Fruit fly (Drosophila melanogaster): ENCODE data around the gene CG9372.

Gene CG9372

dm6 chr3L:19560695-19561246 lies 45.2 kb upstream of the CG9372 start:
- TF ChIP-seq CG11902 (GFP tag; optimal IDR thresholded peaks at IDR 0.05) (peak; percentile 97), CG6854 (GFP tag; optimal IDR thresholded peaks at IDR 0.05) (peak; percentile 98), CG8119 (GFP tag; IDR thresholded peaks at IDR 0.05) (peak; percentile 99), Sox15 (GFP tag; optimal IDR thresholded peaks at IDR 0.05) (peak; percentile 94), CG3919 (GFP tag; optimal IDR thresholded peaks at IDR 0.05) (peak; percentile 99), svp (GFP tag) (peak; percentile 99), Hr4 (GFP tag; optimal IDR thresholded peaks at IDR 0.05) (peak; percentile 98), CG6276 (GFP tag; optimal IDR thresholded peaks at IDR 0.05) (peak; percentile 96), vri (GFP tag; optimal IDR thresholded peaks at IDR 0.05) (peak; percentile 97), cyc (GFP tag; optimal IDR thresholded peaks at IDR 0.05) (peak; percentile 98), CG9139 (GFP tag; optimal IDR thresholded peaks at IDR 0.05) (peak; percentile 98), CG31627 (GFP tag; optimal IDR thresholded peaks at IDR 0.05) (peak; percentile 98), dsx (GFP tag; optimal IDR thresholded peaks at IDR 0.05; ENCODE audit: poor library complexity, severe bottlenecking) (peak; percentile 98), OdsH (GFP tag; optimal IDR thresholded peaks at IDR 0.05) (peak; percentile 98), CG6808 (GFP tag; optimal IDR thresholded peaks at IDR 0.05) (peak; percentile 99), Sox102F (GFP tag; optimal IDR thresholded peaks at IDR 0.05) (peak; percentile 99), CG32006 (GFP tag; optimal IDR thresholded peaks at IDR 0.05) (peak; percentile 98), esn (GFP tag; optimal IDR thresholded peaks at IDR 0.05) (peak; percentile 99), fd85E (GFP tag; optimal IDR thresholded peaks at IDR 0.05) (peak; percentile 94), CG16779 (tag; optimal IDR thresholded peaks at IDR 0.05) (peak; percentile 95), Eip75B (GFP tag; optimal IDR thresholded peaks at IDR 0.05) (peak; percentile 99), Eip93F (GFP tag; optimal IDR thresholded peaks at IDR 0.05) (peak; percentile 99), acj6 (GFP tag; optimal IDR thresholded peaks at IDR 0.05) (peak; percentile 99), fkh (GFP tag; optimal IDR thresholded peaks at IDR 0.05) (peak; percentile 79), Lpt (GFP tag; optimal IDR thresholded peaks at IDR 0.05) (peak; percentile 98), CG15336 (GFP tag; IDR thresholded peaks at IDR 0.05) (peak; percentile 99), topi (GFP tag; optimal IDR thresholded peaks at IDR 0.05) (peak; percentile 99), ss (GFP tag; optimal IDR thresholded peaks at IDR 0.05) (peak; percentile 99), Hr39 (GFP tag; optimal IDR thresholded peaks at IDR 0.05) (peak; percentile 98), CG11762 (GFP tag; optimal IDR thresholded peaks at IDR 0.05; ENCODE audit: insufficient read depth) (peak; percentile 97), CG11294 (GFP tag; IDR thresholded peaks at IDR 0.05) (peak; percentile 94), CG8632 (GFP tag; optimal IDR thresholded peaks at IDR 0.05) (peak; percentile 98), Smox (GFP tag; optimal IDR thresholded peaks at IDR 0.05) (peak; percentile 98), Eip78C (GFP tag) (peak; percentile 100), Sox14 (GFP tag; optimal IDR thresholded peaks at IDR 0.05) (peak; percentile 98), CG10669 (GFP tag; optimal IDR thresholded peaks at IDR 0.05) (peak; percentile 98), pdm3 (GFP tag; optimal IDR thresholded peaks at IDR 0.05) (peak; percentile 98), Gug (GFP tag; IDR thresholded peaks at IDR 0.05) (peak; percentile 97), CG4318 (GFP tag; optimal IDR thresholded peaks at IDR 0.05) (peak; percentile 96), CG6792 (GFP tag; optimal IDR thresholded peaks at IDR 0.05) (peak; percentile 98), fd59A (GFP tag; optimal IDR thresholded peaks at IDR 0.05) (peak; percentile 99), CG7368 (GFP tag; optimal IDR thresholded peaks at IDR 0.05) (peak; percentile 97), lz (GFP tag; optimal IDR thresholded peaks at IDR 0.05) (peak; percentile 98), salr (GFP tag; optimal IDR thresholded peaks at IDR 0.05) (peak; percentile 93 to 97), Ets96B (tag; optimal IDR thresholded peaks at IDR 0.05) (peak; percentile 98), Blimp-1 (GFP tag; optimal IDR thresholded peaks at IDR 0.05) (peak; percentile 94), CG34406 (GFP tag; optimal IDR thresholded peaks at IDR 0.05) (peak; percentile 98), spab (GFP tag; optimal IDR thresholded peaks at IDR 0.05) (peak; percentile 98), dac (GFP tag; optimal IDR thresholded peaks at IDR 0.05) (peak; percentile 94), Met (GFP tag; optimal IDR thresholded peaks at IDR 0.05) (peak; percentile 99), Hr38 (GFP tag; optimal IDR thresholded peaks at IDR 0.05) (peak; percentile 43)
